Worm (Caenorhabditis elegans) whole organism, L1 larva: ENCODE data around the gene C10F3.7.

Source experiments
- ama-1 ChIP-seq: fragments of 150-350 bp; optimal IDR thresholded peaks from 2 replicates; lab custom pipeline; 2014
- egl-27 ChIP-seq, 2 experiments: fragments of 150-350 bp in 1 of 2; sonication (generic microtip); optimal IDR thresholded peaks; 3 replicates each; lab custom pipeline; 2017 to 2018; ENCODE audit warnings: missing biosample characterization in 2 of 2, missing genetic modification characterization in 2 of 2, missing genetic modification reagents in 2 of 2
- fkh-4 ChIP-seq: sonication (generic microtip); optimal IDR thresholded peaks from 2 replicates; lab custom pipeline; 2016; ENCODE audit warnings: missing compliant biosample characterization, missing genetic modification characterization, borderline replicate concordance
- lin-15B ChIP-seq: fragments of 150-350 bp; sonication (generic microtip); optimal IDR thresholded peaks from 3 replicates; lab custom pipeline; 2014; ENCODE audit warnings: missing biosample characterization, missing genetic modification characterization
- rnt-1 ChIP-seq: sonication (generic microtip); optimal IDR thresholded peaks from 2 replicates; lab custom pipeline; 2016; ENCODE audit warnings: mild to moderate bottlenecking, missing genetic modification characterization, moderate library complexity, missing compliant biosample characterization
- sptf-1 ChIP-seq: fragments of 150-350 bp; optimal IDR thresholded peaks from 2 replicates; lab custom pipeline; 2014; ENCODE audit warnings: missing biosample characterization, missing genetic modification characterization
- ztf-11 ChIP-seq, 2 experiments: sonication (generic microtip); optimal IDR thresholded peaks; 2 replicates each; lab custom pipeline; 2016 to 2017; ENCODE audit warnings: missing genetic modification characterization in 2 of 2, missing biosample characterization in 1 of 2, missing compliant biosample characterization in 1 of 2

- TF ChIP-seq rnt-1 (tag; lab: Kevin White, UChicago) = no peak
- no peak for TF ChIP-seq fkh-4
- no peak for TF ChIP-seq sptf-1
- TF ChIP-seq ztf-11 (tag; optimal IDR thresholded peaks at IDR 0.05; lab: Kevin White, UChicago) = no peak
- TF ChIP-seq ama-1 (lab: Kevin White, UChicago) = no peak
- no peak for TF ChIP-seq egl-27 (tag; optimal IDR thresholded peaks at IDR 0.05; lab: Kevin White, UChicago)
- TF ChIP-seq lin-15B (tag; lab: Kevin White, UChicago) = no peak
These were observed 46.9 kb upstream of the C10F3.7 start for ce11 chrV:6033512-6033911.
